Worm (Caenorhabditis elegans): ENCODE measurements around the gene sym-3.
A peak's percentile ranks its signal among the peaks of the same experiment; 100 is the strongest.

sym-3 gene

ce11 chrX:5728956-5729467 lies 44.6 kb upstream of the sym-3 start (continued):
- no peak for TF ChIP-seq sptf-2 (GFP tag; optimal IDR thresholded peaks at IDR 0.05)
- TF ChIP-seq lin-54 (GFP tag; optimal IDR thresholded peaks at IDR 0.05) = peak; percentile 12
- no peak for TF ChIP-seq madf-3 (GFP tag; IDR thresholded peaks at IDR 0.05)
- no peak for TF ChIP-seq akir-1 (GFP tag; optimal IDR thresholded peaks at IDR 0.05)
- no peak for TF ChIP-seq snpc-4 (GFP tag; optimal IDR thresholded peaks at IDR 0.05)
- peak in 1 of 4 experiments; percentile 47 for TF ChIP-seq snpc-4 (tag; optimal IDR thresholded peaks at IDR 0.05)
- no peak for TF ChIP-seq unc-130 (GFP tag; optimal IDR thresholded peaks at IDR 0.05)
- no peak for TF ChIP-seq lag-1 (GFP tag; IDR thresholded peaks at IDR 0.05)
- TF ChIP-seq madf-8 (GFP tag; conservative IDR thresholded peaks at IDR 0.05) = no peak
- TF ChIP-seq snpc-3.4 (tag; optimal IDR thresholded peaks at IDR 0.05) = no peak
- no peak for TF ChIP-seq unc-62 (GFP tag; optimal IDR thresholded peaks at IDR 0.05)
- TF ChIP-seq bed-2 (GFP tag; IDR thresholded peaks at IDR 0.05) = no peak
- no peak for TF ChIP-seq B0261.1 (tag; optimal IDR thresholded peaks at IDR 0.05)
- TF ChIP-seq ztf-18 (tag; optimal IDR thresholded peaks at IDR 0.05) = peak; percentile 33
- no peak for TF ChIP-seq rec-8 (tag; optimal IDR thresholded peaks at IDR 0.05)
- peak; percentile 19 for TF ChIP-seq hmg-1.2 (GFP tag; IDR thresholded peaks at IDR 0.05)
- TF ChIP-seq Y53G8AR.9 (GFP tag; conservative IDR thresholded peaks at IDR 0.05) = no peak
- peak; percentile 62 for TF ChIP-seq ceh-27 (GFP tag; optimal IDR thresholded peaks at IDR 0.05)
- TF ChIP-seq ztf-6 (GFP tag; IDR thresholded peaks at IDR 0.05) = peak; percentile 15; the same call in 1 of the 2 replicates
- TF ChIP-seq zfh-2 (GFP tag; conservative IDR thresholded peaks at IDR 0.05) = peak; percentile 93
- no peak for TF ChIP-seq tbp1 (GFP tag; optimal IDR thresholded peaks at IDR 0.05)
- no peak for TF ChIP-seq cebp-2 (GFP tag; IDR thresholded peaks at IDR 0.05)
- no peak for TF ChIP-seq hmg-20 (GFP tag; IDR thresholded peaks at IDR 0.05)
- TF ChIP-seq ama-1 (optimal IDR thresholded peaks at IDR 0.05) = no peak
- TF ChIP-seq ama-1 (GFP tag; optimal IDR thresholded peaks at IDR 0.05) = no peak
- peak; percentile 69 for TF ChIP-seq nfyb-1 (GFP tag; IDR thresholded peaks at IDR 0.05)
- no peak for TF ChIP-seq ztf-3 (GFP tag; optimal IDR thresholded peaks at IDR 0.05)
- peak; percentile 4 for TF ChIP-seq atf-7 (tag; optimal IDR thresholded peaks at IDR 0.05)
- no peak for TF ChIP-seq ceh-40 (GFP tag; IDR thresholded peaks at IDR 0.05)
- TF ChIP-seq F37B4.10 (GFP tag; IDR thresholded peaks at IDR 0.05) = no peak
- peak; percentile 26 for TF ChIP-seq attf-5 (GFP tag; optimal IDR thresholded peaks at IDR 0.05)
- TF ChIP-seq xnd-1 (tag; optimal IDR thresholded peaks at IDR 0.05) = no peak
- no peak for TF ChIP-seq madf-6 (GFP tag; IDR thresholded peaks at IDR 0.05)
- no peak for TF ChIP-seq tlf-1 (GFP tag; optimal IDR thresholded peaks at IDR 0.05)
- TF ChIP-seq ztf-22 (GFP tag; optimal IDR thresholded peaks at IDR 0.05) = no peak
- TF ChIP-seq B0019.2 (GFP tag; conservative IDR thresholded peaks at IDR 0.05) = no peak
- TF ChIP-seq dpl-1 (GFP tag; optimal IDR thresholded peaks at IDR 0.05) = no peak
- TF ChIP-seq mcd-1 (GFP tag; IDR thresholded peaks at IDR 0.05) = peak; percentile 49
- no peak for TF ChIP-seq attf-3 (GFP tag; conservative IDR thresholded peaks at IDR 0.05)
- TF ChIP-seq lin-40 (tag; optimal IDR thresholded peaks at IDR 0.05) = peak; percentile 64
- no peak for TF ChIP-seq let-607 (tag; optimal IDR thresholded peaks at IDR 0.05)
- TF ChIP-seq F10E7.11 (tag; optimal IDR thresholded peaks at IDR 0.05) = no peak
- no peak for TF ChIP-seq mel-28 (tag; optimal IDR thresholded peaks at IDR 0.05; ENCODE audit: borderline replicate concordance)
- TF ChIP-seq madf-10 (tag; optimal IDR thresholded peaks at IDR 0.05) = peak; percentile 46
- TF ChIP-seq gei-17 (GFP tag; optimal IDR thresholded peaks at IDR 0.05) = peak; percentile 13
- TF ChIP-seq ceh-58 (GFP tag; IDR thresholded peaks at IDR 0.05) = no peak
- no peak for TF ChIP-seq Y67H2A.10 (GFP tag; conservative IDR thresholded peaks at IDR 0.05)
- no peak for TF ChIP-seq mes-4 (tag; optimal IDR thresholded peaks at IDR 0.05)
- no peak for TF ChIP-seq lsy-27 (tag; optimal IDR thresholded peaks at IDR 0.05; ENCODE audit: borderline replicate concordance, insufficient read depth)
